Worm (Caenorhabditis elegans): ENCODE results near the gene Y45F3A.8.

DNA sequence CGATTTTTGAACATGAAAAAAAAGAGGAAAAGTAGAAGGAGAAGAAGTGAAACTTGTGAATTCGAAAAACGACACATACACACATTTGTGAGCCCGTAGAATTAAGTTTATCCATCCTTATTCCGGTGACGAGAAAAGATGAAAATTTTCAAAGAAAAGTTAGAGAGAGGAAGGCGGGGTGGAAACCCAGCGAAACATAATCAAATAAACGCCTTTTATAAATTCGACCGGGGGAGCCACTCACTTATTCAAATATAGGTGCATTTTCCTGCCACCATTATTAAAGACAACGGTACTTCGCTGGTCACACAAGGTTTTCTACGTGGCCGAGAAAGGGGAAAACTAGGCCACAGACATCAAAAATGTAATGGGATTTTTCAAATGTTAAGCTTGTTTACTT lies 9.1 kb downstream of the Y45F3A.8 start:
- TF ChIP-seq B0336.3 (GFP tag; IDR thresholded peaks at IDR 0.05): no peak
- no peak for TF ChIP-seq snpc-4 (GFP tag; optimal IDR thresholded peaks at IDR 0.05)
- no peak for TF ChIP-seq snpc-4 (tag; optimal IDR thresholded peaks at IDR 0.05)
- TF ChIP-seq repo-1 (tag; optimal IDR thresholded peaks at IDR 0.05): no peak
- no peak for TF ChIP-seq D2030.7 (GFP tag; IDR thresholded peaks at IDR 0.05)
- TF ChIP-seq let-607 (tag; optimal IDR thresholded peaks at IDR 0.05): no peak
- no peak for TF ChIP-seq C06A6.2 (GFP tag; conservative IDR thresholded peaks at IDR 0.05)
- TF ChIP-seq cebp-2 (GFP tag; IDR thresholded peaks at IDR 0.05): no peak
- no peak for TF ChIP-seq ama-1 (optimal IDR thresholded peaks at IDR 0.05)
- TF ChIP-seq ama-1 (GFP tag; optimal IDR thresholded peaks at IDR 0.05): no peak
- TF ChIP-seq ccch-3 (GFP tag; optimal IDR thresholded peaks at IDR 0.05): no peak
- TF ChIP-seq ceh-100 (GFP tag; IDR thresholded peaks at IDR 0.05): no peak
- no peak for TF ChIP-seq attf-3 (GFP tag; conservative IDR thresholded peaks at IDR 0.05)
- TF ChIP-seq ceh-91 (GFP tag; IDR thresholded peaks at IDR 0.05): no peak
- no peak for TF ChIP-seq F49E8.2 (tag; optimal IDR thresholded peaks at IDR 0.05; ENCODE audit: insufficient read depth)

All from whole organism, young adult.